Worm (Caenorhabditis elegans): ENCODE measurements around the gene eor-2.

DNA sequence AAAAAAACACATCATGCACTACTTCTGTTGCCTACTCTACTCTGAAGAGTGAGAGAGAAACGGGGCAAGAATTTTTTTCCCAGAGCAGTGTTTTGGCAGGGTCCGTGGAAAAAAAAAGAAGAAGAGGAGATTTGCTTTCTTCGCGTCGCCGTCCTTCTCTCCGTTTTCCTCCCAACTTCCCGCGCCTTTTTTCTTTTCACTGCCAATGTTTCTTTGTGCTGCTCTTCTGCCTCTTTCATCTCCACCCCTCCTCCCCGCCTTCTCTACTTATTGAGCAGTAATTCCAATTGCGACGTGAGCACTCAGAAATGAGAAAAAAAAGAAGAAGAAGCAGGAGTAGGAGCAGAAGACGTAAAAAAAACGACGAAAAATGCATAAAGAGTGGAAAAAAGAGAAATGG is 37.1 kb downstream of the eor-2 start:
- TF ChIP-seq jun-1 (tag; optimal IDR thresholded peaks at IDR 0.05), result no peak
- TF ChIP-seq unc-39 (tag; optimal IDR thresholded peaks at IDR 0.05), result no peak
- no peak for TF ChIP-seq mes-2 (tag; optimal IDR thresholded peaks at IDR 0.05; ENCODE audit: poor library complexity, severe bottlenecking)
- TF ChIP-seq pha-4 (GFP tag; IDR thresholded peaks at IDR 0.05), result no peak
- TF ChIP-seq pha-4 (tag; optimal IDR thresholded peaks at IDR 0.05), result no peak
- no peak for TF ChIP-seq unc-62 (GFP tag; optimal IDR thresholded peaks at IDR 0.05 in 1 of 2)
- no peak for TF ChIP-seq unc-62 (tag; optimal IDR thresholded peaks at IDR 0.05)
- TF ChIP-seq ZK546.5 (tag; optimal IDR thresholded peaks at IDR 0.05), result no peak
